Fruit fly (Drosophila melanogaster): Measurements from ENCODE around the gene CG31650.

DNA sequence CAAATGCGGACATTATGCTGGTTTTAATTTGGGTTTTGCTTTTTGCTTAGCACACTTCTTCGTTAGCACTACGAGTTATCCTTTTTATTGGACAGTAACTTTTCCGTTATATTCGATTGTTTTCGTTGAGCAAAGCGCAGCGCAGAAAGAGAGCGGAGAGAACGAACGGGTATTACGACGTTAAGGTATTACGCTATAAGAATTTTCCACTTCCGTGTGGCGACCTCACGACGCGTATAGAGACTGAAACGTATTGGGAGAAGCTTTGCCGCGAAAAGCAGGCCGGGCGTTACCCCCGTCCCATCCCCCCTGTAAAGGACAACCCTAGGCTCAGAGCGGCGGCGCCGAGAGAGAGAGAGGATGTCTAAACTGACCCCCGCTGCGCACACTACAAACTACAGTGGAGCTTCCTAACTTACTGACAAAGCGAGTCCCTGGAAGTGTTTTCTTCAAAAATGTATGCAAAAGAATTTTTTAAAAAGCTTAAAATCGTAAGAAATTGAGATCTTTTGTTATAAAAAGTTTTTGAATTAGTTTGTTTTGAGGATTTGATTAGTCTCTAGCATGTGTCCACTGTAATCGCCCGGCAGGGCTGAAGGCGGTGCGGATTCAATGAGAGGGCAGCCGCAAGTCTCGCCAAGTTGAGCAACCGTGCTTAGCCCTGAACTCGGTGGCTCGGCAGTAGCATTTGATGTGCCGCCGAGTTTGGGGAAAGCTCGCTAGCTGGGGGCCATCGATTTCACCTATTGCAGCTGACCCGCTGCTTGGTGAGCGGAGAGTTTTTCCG is 39.6 kb downstream of the CG31650 start:
- TF ChIP-seq lola (GFP tag; optimal IDR thresholded peaks at IDR 0.05) (no peak), psq (GFP tag; optimal IDR thresholded peaks at IDR 0.05) (peak; percentile 83), Dfd (GFP tag; optimal IDR thresholded peaks at IDR 0.05) (no peak), dl (GFP tag; optimal IDR thresholded peaks at IDR 0.05; ENCODE audit: insufficient read depth in 1 of 2, partially characterized antibody in 2 of 2) (no peak)
